Fruit fly (Drosophila melanogaster): ENCODE results near the gene CG34277.

DNA sequence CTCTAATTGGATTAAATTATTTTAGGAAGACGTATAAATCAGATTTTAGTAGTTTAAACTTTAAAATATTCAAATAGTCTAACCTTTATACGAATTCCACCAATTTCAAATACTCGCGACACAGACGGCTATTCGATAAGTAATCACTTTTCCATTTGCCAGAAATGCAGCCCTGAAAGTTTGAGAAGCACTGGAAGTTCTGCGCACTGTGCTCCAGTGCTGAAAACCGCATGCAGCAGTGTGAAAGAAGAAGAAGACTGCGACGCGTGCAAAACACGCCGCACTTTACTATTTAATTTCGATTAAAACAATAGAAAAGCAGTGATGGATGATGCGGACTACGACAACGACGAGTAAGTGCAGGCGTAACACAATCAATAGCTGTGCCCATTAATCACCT is 2.2 kb downstream of the CG34277 start, which contains the start of gene Polr2F:
- TF ChIP-seq CG8119 (GFP tag; IDR thresholded peaks at IDR 0.05) (no peak), topi (GFP tag; optimal IDR thresholded peaks at IDR 0.05) (peak; percentile 68), CG3032 (tag; optimal IDR thresholded peaks at IDR 0.05) (peak; percentile 59), achi (GFP tag; optimal IDR thresholded peaks at IDR 0.05) (no peak), acj6 (GFP tag; optimal IDR thresholded peaks at IDR 0.05) (peak; percentile 65), eg (GFP tag; IDR thresholded peaks at IDR 0.05) (peak; percentile 45; the same call in 1 of the 3 replicates), Sox14 (GFP tag; optimal IDR thresholded peaks at IDR 0.05) (no peak), CG16779 (tag; optimal IDR thresholded peaks at IDR 0.05) (no peak), CG11762 (GFP tag; optimal IDR thresholded peaks at IDR 0.05; ENCODE audit: insufficient read depth) (no peak), CG9139 (GFP tag; optimal IDR thresholded peaks at IDR 0.05) (no peak)

Measured in whole organism, prepupa.